Worm (Caenorhabditis elegans) whole organism, late embryonic: ENCODE measurements around the gene cpsf-4.
"Not testable (repeated sequence)": the region's sequence is repeated elsewhere in the genome, so short reads cannot be mapped to it uniquely, and the experiment has no call there.

ENCODE experiments used
- C08G9.2 ChIP-seq: sonication (generic microtip); optimal IDR thresholded peaks from 2 replicates; lab custom pipeline; 2016; ENCODE audit warnings: mild to moderate bottlenecking, missing genetic modification characterization, moderate library complexity, missing compliant biosample characterization
- F13H6.1 ChIP-seq: sonication (generic microtip); optimal IDR thresholded peaks from 2 replicates; lab custom pipeline; 2016; ENCODE audit warnings: missing genetic modification characterization, missing compliant biosample characterization
- K02D7.2 ChIP-seq: sonication (generic microtip); optimal IDR thresholded peaks from 2 replicates; lab custom pipeline; 2017; ENCODE audit warnings: mild to moderate bottlenecking, missing genetic modification characterization, missing compliant biosample characterization
- Y22D7AL.16 ChIP-seq: sonication (generic microtip); optimal IDR thresholded peaks from 2 replicates; lab custom pipeline; 2016; ENCODE audit warnings: missing genetic modification characterization, missing compliant biosample characterization
- ama-1 ChIP-seq: fragments of 150-350 bp; optimal IDR thresholded peaks from 2 replicates; lab custom pipeline; 2014
- ceh-18 ChIP-seq: sonication (generic microtip); optimal IDR thresholded peaks from 2 replicates; lab custom pipeline; 2016; ENCODE audit warnings: missing genetic modification characterization, missing compliant biosample characterization
- ceh-19 ChIP-seq: fragments of 200-800 bp; sonication (Bioruptor generic); optimal IDR thresholded peaks from 2 replicates; lab custom pipeline; 2018; ENCODE audit warnings: mild to moderate bottlenecking, missing genetic modification characterization, missing compliant biosample characterization
- ceh-24 ChIP-seq: sonication (generic microtip); optimal IDR thresholded peaks from 2 replicates; lab custom pipeline; 2016; ENCODE audit warnings: mild to moderate bottlenecking, missing genetic modification characterization, missing compliant biosample characterization
- ceh-30 ChIP-seq: fragments of 150-350 bp; optimal IDR thresholded peaks from 2 replicates; lab custom pipeline; 2014; ENCODE audit warnings: missing biosample characterization, missing genetic modification characterization
- ceh-31 ChIP-seq: sonication (generic microtip); optimal IDR thresholded peaks from 2 replicates; lab custom pipeline; 2016; ENCODE audit warnings: missing genetic modification characterization, missing compliant biosample characterization
- ceh-34 ChIP-seq: sonication (generic microtip); optimal IDR thresholded peaks from 2 replicates; lab custom pipeline; 2016; ENCODE audit warnings: mild to moderate bottlenecking, missing genetic modification characterization, missing compliant biosample characterization
- ceh-45 ChIP-seq: fragments of 200-800 bp; sonication (Bioruptor generic); IDR thresholded peaks from 2 replicates; pipeline ENCODE4 v1.3.6; 2022; ENCODE audit warnings: missing genetic modification reagents, missing genetic modification characterization, missing compliant biosample characterization
- che-1 ChIP-seq: sonication (generic microtip); optimal IDR thresholded peaks from 2 replicates; lab custom pipeline; 2016; ENCODE audit warnings: mild to moderate bottlenecking, missing genetic modification characterization, missing compliant biosample characterization
- dmd-4 ChIP-seq: sonication (generic microtip); optimal IDR thresholded peaks from 2 replicates; lab custom pipeline; 2016; ENCODE audit warnings: borderline replicate concordance, missing genetic modification characterization, missing compliant biosample characterization
- dve-1 ChIP-seq: sonication (generic microtip); optimal IDR thresholded peaks from 2 replicates; lab custom pipeline; 2017; ENCODE audit warnings: antibody characterized with exemption, mild to moderate bottlenecking, missing genetic modification characterization, missing compliant biosample characterization
- elt-2 ChIP-seq: sonication (generic microtip); optimal IDR thresholded peaks from 2 replicates; lab custom pipeline; 2016; ENCODE audit warnings: missing genetic modification reagents, missing genetic modification characterization, missing compliant biosample characterization
- ets-4 ChIP-seq: sonication (generic microtip); optimal IDR thresholded peaks from 2 replicates; lab custom pipeline; 2016; ENCODE audit warnings: missing genetic modification characterization, missing compliant biosample characterization
- fkh-10 ChIP-seq: fragments of 150-350 bp; optimal IDR thresholded peaks from 2 replicates; lab custom pipeline; 2014; ENCODE audit warnings: missing biosample characterization, missing genetic modification reagents, missing genetic modification characterization
- gmeb-2 ChIP-seq: sonication (generic microtip); optimal IDR thresholded peaks from 2 replicates; lab custom pipeline; 2016; ENCODE audit warnings: missing genetic modification characterization, inconsistent platforms, missing compliant biosample characterization
- hlh-13 ChIP-seq: fragments of 200-800 bp; sonication (Bioruptor generic); optimal IDR thresholded peaks from 2 replicates; lab custom pipeline; 2018; ENCODE audit warnings: mild to moderate bottlenecking, missing genetic modification characterization, missing compliant biosample characterization
- lin-11 ChIP-seq: fragments of 200-800 bp; sonication (Bioruptor generic); optimal IDR thresholded peaks from 2 replicates; lab custom pipeline; 2018; ENCODE audit warnings: mild to moderate bottlenecking, missing genetic modification characterization, missing compliant biosample characterization
- madf-2 ChIP-seq: sonication (generic microtip); optimal IDR thresholded peaks from 2 replicates; lab custom pipeline; 2017; ENCODE audit warnings: missing genetic modification characterization, missing compliant biosample characterization
- mec-3 ChIP-seq: sonication (generic microtip); optimal IDR thresholded peaks from 2 replicates; lab custom pipeline; 2016; ENCODE audit warnings: borderline replicate concordance, missing genetic modification characterization, missing compliant biosample characterization
- nfya-1 ChIP-seq: sonication (generic microtip); optimal IDR thresholded peaks from 2 replicates; lab custom pipeline; 2017; ENCODE audit warnings: missing genetic modification characterization, mild to moderate bottlenecking, missing compliant biosample characterization, antibody characterized with exemption, moderate library complexity
- nhr-232 ChIP-seq: sonication (generic microtip); optimal IDR thresholded peaks from 2 replicates; lab custom pipeline; 2016; ENCODE audit warnings: missing genetic modification characterization, missing compliant biosample characterization
- odd-2 ChIP-seq: sonication (generic microtip); optimal IDR thresholded peaks from 2 replicates; lab custom pipeline; 2017; ENCODE audit warnings: antibody characterized with exemption, mild to moderate bottlenecking, missing genetic modification characterization, missing compliant biosample characterization
- pat-9 ChIP-seq: fragments of 200-800 bp; sonication (Bioruptor generic); optimal IDR thresholded peaks from 2 replicates; lab custom pipeline; 2018; ENCODE audit warnings: mild to moderate bottlenecking, missing genetic modification characterization, moderate library complexity, missing compliant biosample characterization
- pax-1 ChIP-seq: fragments of 150-350 bp; optimal IDR thresholded peaks from 2 replicates; lab custom pipeline; 2014; ENCODE audit warnings: missing biosample characterization, missing genetic modification characterization
- pha-2 ChIP-seq: sonication (generic microtip); optimal IDR thresholded peaks from 2 replicates; lab custom pipeline; 2017; ENCODE audit warnings: mild to moderate bottlenecking, missing genetic modification characterization, missing compliant biosample characterization
- pha-4 ChIP-seq: fragments of 150-350 bp; optimal IDR thresholded peaks from 2 replicates; lab custom pipeline; 2018; ENCODE audit warnings: missing biosample characterization, missing genetic modification reagents, missing genetic modification characterization
- pros-1 ChIP-seq: fragments of 150-350 bp; optimal IDR thresholded peaks from 2 replicates; lab custom pipeline; 2014; ENCODE audit warnings: missing biosample characterization, missing genetic modification reagents, missing genetic modification characterization
- sdc-2 ChIP-seq: sonication (generic microtip); optimal IDR thresholded peaks from 2 replicates; lab custom pipeline; 2016; ENCODE audit warnings: missing genotype, missing genetic modification characterization, missing compliant biosample characterization
- tbx-2 ChIP-seq: sonication (generic microtip); optimal IDR thresholded peaks from 2 replicates; lab custom pipeline; 2016; ENCODE audit warnings: missing genetic modification characterization, missing compliant biosample characterization
- unc-55 ChIP-seq: sonication (generic microtip); optimal IDR thresholded peaks from 2 replicates; lab custom pipeline; 2017; ENCODE audit warnings: missing biosample characterization, missing genetic modification reagents, missing genetic modification characterization
- unc-86 ChIP-seq: sonication (generic microtip); optimal IDR thresholded peaks from 2 replicates; lab custom pipeline; 2016; ENCODE audit warnings: missing genetic modification characterization, missing compliant biosample characterization
- zip-5 ChIP-seq: sonication (generic microtip); optimal IDR thresholded peaks from 2 replicates; lab custom pipeline; 2016; ENCODE audit warnings: missing genetic modification characterization, missing compliant biosample characterization
- ztf-16 ChIP-seq: sonication (generic microtip); optimal IDR thresholded peaks from 2 replicates; lab custom pipeline; 2017; ENCODE audit warnings: missing genetic modification characterization, missing compliant biosample characterization

cpsf-4 gene

ce11 chrIV:12093384-12093783 lies at the start of gene cpsf-4:
TSS of gene cpsf-4 (minus strand) at chrIV:12093445.
- TF ChIP-seq ceh-31 (tag; lab: Kevin White, UChicago) (no peak), ama-1 (lab: Kevin White, UChicago) (no peak), ceh-45 (GFP tag; lab: Robert Waterston, UW) (no peak), pha-2 (tag; lab: Kevin White, UChicago) (no peak), odd-2 (tag; lab: Kevin White, UChicago) (no peak), pros-1 (tag; lab: Kevin White, UChicago) (no peak), ceh-18 (no peak), ceh-34 (no peak), pha-4 (tag; lab: Kevin White, UChicago) (no peak), mec-3 (tag; lab: Kevin White, UChicago) (no peak)

- TF ChIP-seq sdc-2 (tag; lab: Kevin White, UChicago), result no peak
- TF ChIP-seq ceh-34, result no peak
- TF ChIP-seq ceh-24 (tag; lab: Kevin White, UChicago), result no peak
- no peak for TF ChIP-seq ceh-18
- TF ChIP-seq ets-4 (tag; lab: Kevin White, UChicago), result no peak
- TF ChIP-seq unc-55 (GFP tag; lab: Kevin White, UChicago), result no peak
- TF ChIP-seq nhr-232, result no peak
- TF ChIP-seq K02D7.2 (tag; lab: Kevin White, UChicago), result no peak
- TF ChIP-seq hlh-13 (GFP tag; lab: Kevin White, UChicago), result no peak
- no peak for TF ChIP-seq pax-1 (tag; lab: Kevin White, UChicago)
- TF ChIP-seq ama-1 (lab: Kevin White, UChicago), result no peak
- no peak for TF ChIP-seq ceh-19 (GFP tag; lab: Kevin White, UChicago)
- no peak for TF ChIP-seq C08G9.2 (tag; lab: Kevin White, UChicago)
- no peak for TF ChIP-seq dve-1 (tag; lab: Kevin White, UChicago)
- TF ChIP-seq ceh-30, result no peak
Measured at ce11 chrIV:12140959-12141358, 47.7 kb upstream of the cpsf-4 start, which contains the start of gene B0001.8. TSS of gene B0001.8 (minus strand) at chrIV:12141059.

ce11 chrIV:12138093-12138492 lies 44.8 kb upstream of the cpsf-4 start, which contains the start of gene B0001.4:
TSS of gene B0001.4 (minus strand) at chrIV:12138193.
- TF ChIP-seq madf-2 (tag; lab: Kevin White, UChicago); odd-2 (tag; lab: Kevin White, UChicago); Y22D7AL.16: not testable (repeated sequence)

- TF ChIP-seq ceh-24 (tag; lab: Kevin White, UChicago), result no peak
- no peak for TF ChIP-seq gmeb-2 (tag; lab: Kevin White, UChicago)
- no peak for TF ChIP-seq ceh-31 (tag; lab: Kevin White, UChicago)
- TF ChIP-seq dmd-4, result no peak
- TF ChIP-seq zip-5, result no peak
- TF ChIP-seq F13H6.1 (tag; lab: Kevin White, UChicago), result no peak
- no peak for TF ChIP-seq unc-86 (tag; lab: Kevin White, UChicago)
- no peak for TF ChIP-seq tbx-2 (tag; lab: Kevin White, UChicago)
- no peak for TF ChIP-seq elt-2 (tag; lab: Kevin White, UChicago)
Measured at ce11 chrIV:12134991-12135390, 41.7 kb upstream of the cpsf-4 start.

- TF ChIP-seq pat-9 (tag; lab: Kevin White, UChicago) (no peak), nfya-1 (tag; lab: Kevin White, UChicago) (no peak), lin-11 (tag; lab: Kevin White, UChicago) (no peak), pha-4 (tag; lab: Kevin White, UChicago) (no peak), zip-5 (no peak), madf-2 (tag; lab: Kevin White, UChicago) (no peak), fkh-10 (GFP tag; lab: Kevin White, UChicago) (no peak), sdc-2 (tag; lab: Kevin White, UChicago) (no peak), ztf-16 (tag; lab: Kevin White, UChicago) (no peak), che-1 (tag; lab: Kevin White, UChicago) (no peak)
Measured at ce11 chrIV:12133776-12134175, 40.5 kb upstream of the cpsf-4 start.
